Worm (Caenorhabditis elegans) whole organism, young adult: Measurements from ENCODE around the gene mrp-2.

Source experiments
- B0035.1 ChIP-seq: sonication (generic microtip); optimal IDR thresholded peaks from 2 replicates; lab custom pipeline; 2016; ENCODE audit warnings: missing genetic modification characterization, mild to moderate bottlenecking, missing compliant biosample characterization, missing genotype, missing genetic modification reagents
- C17E4.6 ChIP-seq: fragments of 200-800 bp; sonication (Bioruptor generic); IDR thresholded peaks from 2 replicates; pipeline ENCODE4 v1.3.6; 2022; ENCODE audit warnings: missing genetic modification reagents, missing genetic modification characterization, missing compliant biosample characterization
- D2030.7 ChIP-seq: fragments of 200-800 bp; sonication (Bioruptor generic); IDR thresholded peaks from 2 replicates; pipeline ENCODE4 v1.3.6; 2022; ENCODE audit warnings: missing genetic modification reagents, missing genetic modification characterization, missing compliant biosample characterization
- F10E7.11 ChIP-seq: sonication (generic microtip); optimal IDR thresholded peaks from 2 replicates; lab custom pipeline; 2017; ENCODE audit warnings: mild to moderate bottlenecking, missing genetic modification characterization, moderate library complexity, missing compliant biosample characterization
- F33H1.4 ChIP-seq: fragments of 200-800 bp; sonication (Bioruptor generic); IDR thresholded peaks from 2 replicates; pipeline ENCODE4 v1.3.6; 2022; ENCODE audit warnings: missing genetic modification reagents, missing genetic modification characterization, missing compliant biosample characterization
- F49E8.2 ChIP-seq: sonication (generic microtip); optimal IDR thresholded peaks from 3 replicates; lab custom pipeline; 2017; ENCODE audit warnings: missing genetic modification characterization, mild to moderate bottlenecking, missing compliant biosample characterization, antibody characterized with exemption, moderate library complexity; ENCODE audit not compliant: insufficient read depth
- F52B5.7 ChIP-seq: sonication (generic microtip); optimal IDR thresholded peaks from 2 replicates; lab custom pipeline; 2016; ENCODE audit warnings: mild to moderate bottlenecking, missing genetic modification characterization, missing compliant biosample characterization
- F55B11.4 ChIP-seq: sonication (generic microtip); optimal IDR thresholded peaks from 2 replicates; lab custom pipeline; 2016; ENCODE audit warnings: missing compliant biosample characterization, missing genetic modification characterization, borderline replicate concordance; ENCODE audit not compliant: insufficient read depth
- K11D2.4 ChIP-seq: fragments of 200-800 bp; sonication (Bioruptor generic); IDR thresholded peaks from 2 replicates; pipeline ENCODE4 v1.3.6; 2022; ENCODE audit warnings: missing genetic modification reagents, missing genetic modification characterization, missing compliant biosample characterization
- K12H6.12 ChIP-seq: fragments of 200-800 bp; sonication (Bioruptor generic); optimal IDR thresholded peaks from 2 replicates; lab custom pipeline; 2018; ENCODE audit warnings: mild to moderate bottlenecking, missing genetic modification characterization, missing compliant biosample characterization
- T07F8.4 ChIP-seq: sonication (generic microtip); optimal IDR thresholded peaks from 2 replicates; lab custom pipeline; 2016; ENCODE audit warnings: mild to moderate bottlenecking, missing genetic modification characterization, moderate library complexity, missing compliant biosample characterization
- Y53F4B.3 ChIP-seq: fragments of 200-800 bp; sonication (Bioruptor generic); IDR thresholded peaks from 2 replicates; pipeline ENCODE4 v1.3.6; 2022; ENCODE audit warnings: missing genetic modification reagents, missing genetic modification characterization, missing compliant biosample characterization
- Y53G8AR.9 ChIP-seq: fragments of 200-800 bp; sonication (Bioruptor generic); conservative IDR thresholded peaks from 2 replicates; pipeline ENCODE4 v1.3.6; 2022; ENCODE audit warnings: missing genetic modification reagents, missing genetic modification characterization, missing compliant biosample characterization
- Y67H2A.10 ChIP-seq: fragments of 200-800 bp; sonication (Bioruptor generic); conservative IDR thresholded peaks from 2 replicates; pipeline ENCODE4 v1.3.6; 2022; ENCODE audit warnings: missing genetic modification reagents, missing genetic modification characterization, missing compliant biosample characterization
- ZK185.1 ChIP-seq: sonication (generic microtip); optimal IDR thresholded peaks from 2 replicates; lab custom pipeline; 2016; ENCODE audit warnings: mild to moderate bottlenecking, missing genetic modification characterization, missing compliant biosample characterization; ENCODE audit not compliant: poor library complexity, severe bottlenecking
- aptf-2 ChIP-seq: fragments of 200-800 bp; sonication (Bioruptor generic); conservative IDR thresholded peaks from 2 replicates; pipeline ENCODE4 v1.3.6; 2022; ENCODE audit warnings: missing genetic modification reagents, missing genetic modification characterization, missing compliant biosample characterization
- athp-1 ChIP-seq: sonication (generic microtip); optimal IDR thresholded peaks from 2 replicates; lab custom pipeline; 2017; ENCODE audit warnings: mild to moderate bottlenecking, missing genetic modification characterization, missing compliant biosample characterization
- attf-5 ChIP-seq: fragments of 200-800 bp; sonication (Bioruptor generic); optimal IDR thresholded peaks from 2 replicates; lab custom pipeline; 2018; ENCODE audit warnings: mild to moderate bottlenecking, missing genetic modification characterization, missing compliant biosample characterization
- bed-2 ChIP-seq: fragments of 200-800 bp; sonication (Bioruptor generic); IDR thresholded peaks from 2 replicates; pipeline ENCODE4 v1.3.6; 2022; ENCODE audit warnings: missing genetic modification reagents, missing genetic modification characterization, missing compliant biosample characterization
- ceh-40 ChIP-seq: fragments of 200-800 bp; sonication (Bioruptor generic); IDR thresholded peaks from 2 replicates; pipeline ENCODE4 v1.3.6; 2022; ENCODE audit warnings: missing genetic modification characterization, missing compliant biosample characterization
- ceh-79 ChIP-seq: sonication (generic microtip); optimal IDR thresholded peaks from 2 replicates; lab custom pipeline; 2017; ENCODE audit warnings: mild to moderate bottlenecking, missing genetic modification characterization, missing compliant biosample characterization
- ceh-91 ChIP-seq: fragments of 200-800 bp; sonication (Bioruptor generic); IDR thresholded peaks from 2 replicates; pipeline ENCODE4 v1.3.6; 2022; ENCODE audit warnings: missing genetic modification reagents, missing genetic modification characterization, missing compliant biosample characterization
- chd-7 ChIP-seq: sonication (generic microtip); optimal IDR thresholded peaks from 2 replicates; lab custom pipeline; 2016; ENCODE audit warnings: mild to moderate bottlenecking, missing genetic modification characterization, moderate library complexity, missing compliant biosample characterization
- dox-1 ChIP-seq: fragments of 200-800 bp; sonication (Bioruptor generic); IDR thresholded peaks from 2 replicates; pipeline ENCODE4 v1.3.6; 2022; ENCODE audit warnings: missing genetic modification reagents, missing genetic modification characterization, missing compliant biosample characterization
- dpff-1 ChIP-seq: sonication (generic microtip); optimal IDR thresholded peaks from 2 replicates; lab custom pipeline; 2017; ENCODE audit warnings: mild to moderate bottlenecking, missing genetic modification characterization, missing compliant biosample characterization
- egl-18 ChIP-seq: fragments of 200-800 bp; sonication (Bioruptor generic); IDR thresholded peaks from 2 replicates; pipeline ENCODE4 v1.3.6; 2022; ENCODE audit warnings: missing genetic modification reagents, missing genetic modification characterization, missing compliant biosample characterization
- ekl-4 ChIP-seq: fragments of 200-800 bp; sonication (Bioruptor generic); IDR thresholded peaks from 2 replicates; pipeline ENCODE4 v1.3.6; 2022; ENCODE audit warnings: missing genetic modification reagents, missing genetic modification characterization, missing compliant biosample characterization
- ets-4 ChIP-seq: fragments of 200-800 bp; sonication (Bioruptor generic); optimal IDR thresholded peaks from 2 replicates; lab custom pipeline; 2018; ENCODE audit warnings: mild to moderate bottlenecking, missing genetic modification characterization, missing compliant biosample characterization
- hmg-1.2 ChIP-seq: fragments of 200-800 bp; sonication (Bioruptor generic); IDR thresholded peaks from 2 replicates; pipeline ENCODE4 v1.3.6; 2022; ENCODE audit warnings: missing genetic modification reagents, missing genetic modification characterization, missing compliant biosample characterization
- lin-35 ChIP-seq, 3 experiments: fragments of 150-350 bp in 2 of 3; sonication (generic microtip) in 1 of 3; optimal IDR thresholded peaks; 2 replicates each; lab custom pipeline; 2014 to 2018; ENCODE audit warnings: missing biosample characterization in 3 of 3, missing genetic modification characterization in 3 of 3, missing genetic modification reagents in 3 of 3
- lir-1 ChIP-seq: fragments of 200-800 bp; sonication (Bioruptor generic); conservative IDR thresholded peaks from 2 replicates; pipeline ENCODE4 v1.3.6; 2022; ENCODE audit warnings: missing genetic modification reagents, missing genetic modification characterization, missing compliant biosample characterization
- lsl-1 ChIP-seq: fragments of 200-800 bp; sonication (Bioruptor generic); optimal IDR thresholded peaks from 2 replicates; lab custom pipeline; 2018; ENCODE audit warnings: mild to moderate bottlenecking, missing genetic modification characterization, moderate library complexity, missing compliant biosample characterization
- madf-3 ChIP-seq: fragments of 200-800 bp; sonication (Bioruptor generic); IDR thresholded peaks from 2 replicates; pipeline ENCODE4 v1.3.6; 2022; ENCODE audit warnings: missing genetic modification reagents, missing genetic modification characterization, missing compliant biosample characterization
- madf-6 ChIP-seq: fragments of 200-800 bp; sonication (Bioruptor generic); IDR thresholded peaks from 2 replicates; pipeline ENCODE4 v1.3.6; 2022; ENCODE audit warnings: missing genetic modification reagents, missing genetic modification characterization, missing compliant biosample characterization
- madf-8 ChIP-seq: fragments of 200-800 bp; sonication (Bioruptor generic); conservative IDR thresholded peaks from 2 replicates; pipeline ENCODE4 v1.3.6; 2022; ENCODE audit warnings: missing genetic modification reagents, missing genetic modification characterization, missing compliant biosample characterization
- mcd-1 ChIP-seq: fragments of 200-800 bp; sonication (Bioruptor generic); IDR thresholded peaks from 2 replicates; pipeline ENCODE4 v1.3.6; 2022; ENCODE audit warnings: missing genetic modification reagents, missing genetic modification characterization, missing compliant biosample characterization
- mes-4 ChIP-seq: sonication (generic microtip); optimal IDR thresholded peaks from 2 replicates; lab custom pipeline; 2016; ENCODE audit warnings: missing genotype, missing genetic modification characterization, missing compliant biosample characterization
- nfya-2 ChIP-seq: fragments of 200-800 bp; sonication (Bioruptor generic); IDR thresholded peaks from 2 replicates; pipeline ENCODE4 v1.3.6; 2022; ENCODE audit warnings: missing genetic modification reagents, missing genetic modification characterization, missing compliant biosample characterization
- pha-4 ChIP-seq: fragments of 150-350 bp; sonication (generic microtip); optimal IDR thresholded peaks from 2 replicates; lab custom pipeline; 2014; ENCODE audit warnings: missing biosample characterization, missing genetic modification reagents, missing genetic modification characterization
- rec-8 ChIP-seq, 2 experiments: sonication (generic microtip); optimal IDR thresholded peaks; 2 replicates each; lab custom pipeline; 2016; ENCODE audit warnings: mild to moderate bottlenecking in 2 of 2, missing genetic modification characterization in 2 of 2, missing genetic modification reagents in 2 of 2, missing genotype in 2 of 2, missing biosample characterization in 1 of 2, missing compliant biosample characterization in 1 of 2, moderate library complexity in 1 of 2
- repo-1 ChIP-seq: sonication (generic microtip); optimal IDR thresholded peaks from 2 replicates; lab custom pipeline; 2017; ENCODE audit warnings: mild to moderate bottlenecking, missing genetic modification characterization, missing compliant biosample characterization
- snpc-1.3 ChIP-seq: sonication (generic microtip); optimal IDR thresholded peaks from 2 replicates; lab custom pipeline; 2017; ENCODE audit warnings: missing genetic modification characterization, mild to moderate bottlenecking, missing compliant biosample characterization, antibody characterized with exemption, moderate library complexity, missing genotype, missing genetic modification reagents; ENCODE audit not compliant: insufficient read depth
- tbp1 ChIP-seq: fragments of 200-800 bp; sonication (Bioruptor generic); optimal IDR thresholded peaks from 2 replicates; lab custom pipeline; 2018; ENCODE audit warnings: mild to moderate bottlenecking, missing genetic modification characterization, missing compliant biosample characterization
- unc-130 ChIP-seq: sonication (generic microtip); optimal IDR thresholded peaks from 2 replicates; lab custom pipeline; 2016; ENCODE audit warnings: missing genetic modification reagents, missing genetic modification characterization, missing compliant biosample characterization
- xnd-1 ChIP-seq: sonication (generic microtip); optimal IDR thresholded peaks from 2 replicates; lab custom pipeline; 2016; ENCODE audit warnings: missing genotype, missing genetic modification reagents, missing genetic modification characterization, missing compliant biosample characterization
- zfh-2 ChIP-seq: fragments of 200-800 bp; sonication (Bioruptor generic); conservative IDR thresholded peaks from 2 replicates; pipeline ENCODE4 v1.3.6; 2022; ENCODE audit warnings: missing genetic modification reagents, missing genetic modification characterization, missing compliant biosample characterization
- zim-3 ChIP-seq: sonication (generic microtip); optimal IDR thresholded peaks from 2 replicates; lab custom pipeline; 2017; ENCODE audit warnings: mild to moderate bottlenecking, missing genetic modification characterization, moderate library complexity, missing compliant biosample characterization
- ztf-25 ChIP-seq: fragments of 200-800 bp; sonication (Bioruptor generic); IDR thresholded peaks from 2 replicates; pipeline ENCODE4 v1.3.6; 2022; ENCODE audit warnings: missing genetic modification reagents, missing genetic modification characterization, missing compliant biosample characterization

The mrp-2 gene

DNA sequence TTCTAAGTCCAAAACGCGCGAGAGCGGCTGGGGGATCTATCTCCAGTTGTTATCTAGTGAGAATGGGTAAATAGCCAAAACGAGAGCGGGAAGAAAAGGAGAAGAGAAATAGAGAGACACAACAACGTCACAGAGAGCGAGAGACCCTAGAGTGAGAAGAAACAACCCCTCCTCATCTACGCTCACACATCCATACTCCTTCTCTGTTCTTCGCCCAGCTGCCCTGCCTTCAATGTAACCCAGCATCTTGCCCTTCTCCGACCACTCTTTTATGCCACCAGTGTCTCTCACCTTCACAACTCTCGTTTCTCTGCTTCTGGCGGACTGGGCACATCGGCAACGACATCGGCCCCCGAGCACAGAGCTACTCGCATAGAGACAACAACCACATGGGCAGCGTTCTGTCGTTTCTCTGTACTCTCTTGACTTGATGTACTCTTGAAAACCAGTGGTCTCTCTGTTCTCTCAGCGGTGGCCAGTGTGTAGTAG, 20.8 kb upstream of the mrp-2 start (continued):
- TF ChIP-seq Y53G8AR.9 (0 out of 2 replicates have a peak, but pooled peaks have one; percentile 23), nfya-2 (GFP tag; lab: Robert Waterston, UW) (no peak), egl-18 (GFP tag; lab: Robert Waterston, UW) (no peak), snpc-1.3 (no peak), pha-4 (tag; lab: Kevin White, UChicago) (no peak), T07F8.4 (tag; lab: Kevin White, UChicago) (no peak), zim-3 (tag; lab: Kevin White, UChicago) (no peak), madf-6 (no peak), xnd-1 (no peak), F55B11.4 (no peak), lin-35 (GFP tag; optimal IDR thresholded peaks at IDR 0.05; lab: Kevin White, UChicago) (peak in 1 of 3 experiments; percentile 60), B0035.1 (peak; percentile 21), athp-1 (no peak), ztf-25 (no peak), hmg-1.2 (GFP tag; lab: Robert Waterston, UW) (peak; percentile 64), F49E8.2 (no peak), aptf-2 (GFP tag; lab: Robert Waterston, UW) (no peak), D2030.7 (no peak), K12H6.12 (tag; lab: Kevin White, UChicago) (peak; percentile 90), ceh-79 (tag; lab: Kevin White, UChicago) (no peak), bed-2 (GFP tag; lab: Robert Waterston, UW) (no peak), madf-8 (GFP tag; lab: Robert Waterston, UW) (no peak), chd-7 (tag; lab: Kevin White, UChicago) (peak; percentile 81), Y67H2A.10 (GFP tag; lab: Robert Waterston, UW) (no peak), rec-8 (tag; optimal IDR thresholded peaks at IDR 0.05; lab: Kevin White, UChicago) (no peak), dox-1 (no peak; the same call in 1 of the 2 replicates), lir-1 (GFP tag; lab: Robert Waterston, UW) (no peak), Y53F4B.3 (GFP tag; lab: Robert Waterston, UW) (no peak), unc-130 (GFP tag; lab: Kevin White, UChicago) (no peak), C17E4.6 (GFP tag; lab: Robert Waterston, UW) (no peak), F10E7.11 (peak; percentile 12), lsl-1 (GFP tag; lab: Kevin White, UChicago) (no peak), K11D2.4 (GFP tag; lab: Robert Waterston, UW) (peak; percentile 70; the same call in 1 of the 2 replicates), madf-3 (GFP tag; lab: Robert Waterston, UW) (no peak), repo-1 (tag; lab: Kevin White, UChicago) (peak; percentile 63), F33H1.4 (GFP tag; lab: Robert Waterston, UW) (no peak), dpff-1 (no peak), tbp1 (GFP tag; lab: Kevin White, UChicago) (no peak), mcd-1 (no peak; the same call in none of the 2 replicates), ceh-91 (no peak), ets-4 (GFP tag; lab: Kevin White, UChicago) (peak; percentile 68), ceh-40 (GFP tag; lab: Robert Waterston, UW) (no peak), mes-4 (tag; lab: Kevin White, UChicago) (no peak), zfh-2 (peak; percentile 99), attf-5 (GFP tag; lab: Kevin White, UChicago) (peak; percentile 81), ZK185.1 (peak; percentile 89), F52B5.7 (tag; lab: Kevin White, UChicago) (no peak), ekl-4 (peak; percentile 66; the same call in 1 of the 2 replicates)
